Worm (Caenorhabditis elegans) whole organism, L4 larva: ENCODE data around the gene glo-4.

Experiments used
- D1046.2 ChIP-seq: fragments of 200-800 bp; sonication (Bioruptor generic); IDR thresholded peaks from 2 replicates; pipeline ENCODE4 v1.3.6; 2022; ENCODE audit warnings: missing genetic modification characterization, missing compliant biosample characterization
- F10B5.3 ChIP-seq: sonication (generic microtip); optimal IDR thresholded peaks from 2 replicates; lab custom pipeline; 2016; ENCODE audit warnings: mild to moderate bottlenecking, missing genetic modification characterization, missing compliant biosample characterization
- T20F7.1 ChIP-seq: fragments of 200-800 bp; sonication (Bioruptor generic); optimal IDR thresholded peaks from 2 replicates; lab custom pipeline; 2018; ENCODE audit warnings: mild to moderate bottlenecking, missing genetic modification characterization, missing compliant biosample characterization
- T26A8.4 ChIP-seq: fragments of 200-800 bp; sonication (Bioruptor generic); IDR thresholded peaks from 2 replicates; pipeline ENCODE4 v1.3.6; 2022; ENCODE audit warnings: missing genetic modification characterization, missing compliant biosample characterization
- Y5F2A.4 ChIP-seq: fragments of 200-800 bp; sonication (Bioruptor generic); optimal IDR thresholded peaks from 2 replicates; lab custom pipeline; 2018; ENCODE audit warnings: mild to moderate bottlenecking, missing genetic modification characterization, missing compliant biosample characterization
- ZK337.2 ChIP-seq: fragments of 200-800 bp; sonication (Bioruptor generic); IDR thresholded peaks from 2 replicates; pipeline ENCODE4 v1.3.6; 2022; ENCODE audit warnings: missing genetic modification reagents, missing genetic modification characterization, missing compliant biosample characterization
- aha-1 ChIP-seq: fragments of 150-350 bp; peaks from one replicate; lab custom pipeline; 2014; ENCODE audit warnings: missing biosample characterization, missing genetic modification characterization
- aly-2 ChIP-seq: sonication (generic microtip); optimal IDR thresholded peaks from 2 replicates; lab custom pipeline; 2018; ENCODE audit warnings: missing biosample characterization, missing genetic modification characterization
- ama-1 ChIP-seq: fragments of 150-350 bp; optimal IDR thresholded peaks from 2 replicates; lab custom pipeline; 2014; ENCODE audit warnings: inconsistent platforms, mixed read lengths
- attf-4 ChIP-seq: sonication (generic microtip); optimal IDR thresholded peaks from 3 replicates; lab custom pipeline; 2017; ENCODE audit warnings: missing biosample characterization, missing genetic modification characterization
- ceh-32 ChIP-seq: sonication (generic microtip); optimal IDR thresholded peaks from 2 replicates; lab custom pipeline; 2016; ENCODE audit warnings: mild to moderate bottlenecking, missing genetic modification characterization, missing compliant biosample characterization; ENCODE audit not compliant: poor library complexity
- ceh-44 ChIP-seq: fragments of 200-800 bp; sonication (Bioruptor generic); IDR thresholded peaks from 2 replicates; pipeline ENCODE4 v1.3.6; 2022; ENCODE audit warnings: missing genetic modification reagents, missing genetic modification characterization, missing compliant biosample characterization
- ceh-82 ChIP-seq: sonication (generic microtip); optimal IDR thresholded peaks from 2 replicates; lab custom pipeline; 2017; ENCODE audit warnings: missing biosample characterization, missing genetic modification characterization
- ctbp-1 ChIP-seq: fragments of 200-800 bp; sonication (Bioruptor generic); IDR thresholded peaks from 2 replicates; pipeline ENCODE4 v1.3.6; 2022; ENCODE audit warnings: missing genetic modification reagents, missing genetic modification characterization, missing compliant biosample characterization
- daf-12 ChIP-seq: fragments of 150-350 bp; optimal IDR thresholded peaks from 2 replicates; lab custom pipeline; 2014; ENCODE audit warnings: missing biosample characterization, missing genetic modification reagents, missing genetic modification characterization
- dve-1 ChIP-seq: sonication (generic microtip); optimal IDR thresholded peaks from 2 replicates; lab custom pipeline; 2017; ENCODE audit warnings: antibody characterized with exemption, mild to moderate bottlenecking, missing genetic modification characterization, missing compliant biosample characterization; ENCODE audit not compliant: insufficient read depth
- egl-43 ChIP-seq: fragments of 200-800 bp; sonication (Bioruptor generic); IDR thresholded peaks from 2 replicates; pipeline ENCODE4 v1.3.6; 2022; ENCODE audit warnings: missing genetic modification reagents, missing genetic modification characterization, missing compliant biosample characterization
- fkh-10 ChIP-seq: fragments of 150-350 bp; optimal IDR thresholded peaks from 2 replicates; lab custom pipeline; 2014; ENCODE audit warnings: missing biosample characterization, missing genetic modification reagents, missing genetic modification characterization
- hmg-1.1 ChIP-seq: fragments of 200-800 bp; sonication (Bioruptor generic); IDR thresholded peaks from 2 replicates; pipeline ENCODE4 v1.3.6; 2022; ENCODE audit warnings: missing genetic modification reagents, missing genetic modification characterization, missing compliant biosample characterization
- lim-7 ChIP-seq: fragments of 200-800 bp; sonication (Bioruptor generic); IDR thresholded peaks from 2 replicates; pipeline ENCODE4 v1.3.6; 2022; ENCODE audit warnings: missing genetic modification characterization, missing compliant biosample characterization
- lin-15B ChIP-seq: fragments of 150-350 bp; sonication (generic microtip); optimal IDR thresholded peaks from 3 replicates; lab custom pipeline; 2014; ENCODE audit warnings: missing biosample characterization, missing genetic modification characterization
- lir-3 ChIP-seq: sonication (generic microtip); optimal IDR thresholded peaks from 2 replicates; lab custom pipeline; 2016; ENCODE audit warnings: mild to moderate bottlenecking, missing genetic modification characterization, missing compliant biosample characterization
- nhr-111 ChIP-seq: fragments of 200-800 bp; sonication (Bioruptor generic); optimal IDR thresholded peaks from 2 replicates; lab custom pipeline; 2018; ENCODE audit warnings: mild to moderate bottlenecking, missing genetic modification characterization, missing compliant biosample characterization
- nhr-237 ChIP-seq: sonication (generic microtip); optimal IDR thresholded peaks from 2 replicates; lab custom pipeline; 2017; ENCODE audit warnings: missing biosample characterization, missing genetic modification characterization
- nhr-48 ChIP-seq: sonication (generic microtip); optimal IDR thresholded peaks from 2 replicates; lab custom pipeline; 2016; ENCODE audit warnings: mild to moderate bottlenecking, missing genetic modification characterization, missing compliant biosample characterization
- nhr-6 ChIP-seq: fragments of 150-350 bp; optimal IDR thresholded peaks from 2 replicates; lab custom pipeline; 2014; ENCODE audit warnings: missing biosample characterization, missing genetic modification characterization
- nhr-76 ChIP-seq: fragments of 150-350 bp; optimal IDR thresholded peaks from 2 replicates; lab custom pipeline; 2014; ENCODE audit warnings: missing biosample characterization, missing genetic modification characterization
- rbr-2 ChIP-seq: sonication (generic microtip); optimal IDR thresholded peaks from 2 replicates; lab custom pipeline; 2016; ENCODE audit warnings: missing genotype, missing genetic modification characterization, missing compliant biosample characterization
- saeg-2 ChIP-seq: fragments of 200-800 bp; sonication (Bioruptor generic); IDR thresholded peaks from 2 replicates; pipeline ENCODE4 v1.3.6; 2022; ENCODE audit warnings: missing genetic modification reagents, missing genetic modification characterization, missing compliant biosample characterization
- sdz-12 ChIP-seq: fragments of 200-800 bp; sonication (Bioruptor generic); optimal IDR thresholded peaks from 2 replicates; lab custom pipeline; 2018; ENCODE audit warnings: mild to moderate bottlenecking, missing genetic modification characterization, missing compliant biosample characterization
- set-16 ChIP-seq: fragments of 200-800 bp; sonication (Bioruptor generic); IDR thresholded peaks from 2 replicates; pipeline ENCODE4 v1.3.6; 2022; ENCODE audit warnings: missing genetic modification reagents, missing genetic modification characterization, missing compliant biosample characterization
- spr-1 ChIP-seq: sonication (generic microtip); optimal IDR thresholded peaks from 2 replicates; lab custom pipeline; 2016; ENCODE audit warnings: mild to moderate bottlenecking, missing genetic modification characterization, missing compliant biosample characterization
- tra-1 ChIP-seq: fragments of 200-800 bp; sonication (Bioruptor generic); IDR thresholded peaks from 2 replicates; pipeline ENCODE4 v1.3.6; 2022; ENCODE audit warnings: missing genetic modification reagents, missing genetic modification characterization, missing compliant biosample characterization
- unc-62 ChIP-seq, 3 experiments: fragments of 150-350 bp in 1 of 3; sonication (generic microtip); optimal IDR thresholded peaks in 2 of 3; peaks in 1 of 3; 1 replicate in 1 of 3; 2 replicates in 2 of 3; lab custom pipeline; 2014 to 2017; ENCODE audit warnings: missing biosample characterization in 3 of 3, missing genetic modification characterization in 3 of 3, missing genetic modification reagents in 3 of 3, missing genotype in 1 of 3
- zip-11 ChIP-seq: fragments of 200-800 bp; sonication (Bioruptor generic); IDR thresholded peaks from 2 replicates; pipeline ENCODE4 v1.3.6; 2022; ENCODE audit warnings: missing genetic modification characterization, missing compliant biosample characterization

The glo-4 gene

DNA sequence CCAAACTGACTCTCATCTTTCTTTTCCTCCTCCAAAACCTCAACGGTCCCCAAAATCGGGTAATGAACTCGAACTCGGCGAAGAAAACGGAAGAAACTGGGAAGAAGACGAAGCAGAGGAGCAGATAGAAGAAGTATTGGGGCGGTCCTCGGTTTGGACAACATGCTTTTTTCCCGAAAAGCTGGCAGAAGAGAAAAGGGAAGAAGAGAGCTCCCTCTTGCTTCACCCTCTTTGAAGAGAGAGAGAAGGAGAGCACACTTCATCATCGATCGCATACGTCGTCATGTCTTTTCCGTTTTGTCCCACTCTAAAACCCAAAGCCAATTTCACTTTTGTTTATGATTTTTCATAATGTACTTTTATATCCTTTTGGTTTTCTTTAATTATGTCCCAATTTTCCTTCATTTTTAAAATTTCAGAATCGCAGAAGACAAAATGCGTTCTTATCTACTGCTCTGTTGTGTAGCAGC is 17.3 kb downstream of the glo-4 start, which contains the start of gene F07C3.2:
TSS of gene F07C3.2 (plus strand) at position 420 of the 470 bp plus-strand sequence.
- TF ChIP-seq tra-1 (GFP tag; lab: Robert Waterston, UW) (0 out of 2 replicates have a peak, but pooled peaks have one; percentile 15), nhr-237 (tag; lab: Kevin White, UChicago) (no peak), lir-3 (tag; lab: Kevin White, UChicago) (no peak), lim-7 (GFP tag; lab: Robert Waterston, UW) (no peak), ctbp-1 (GFP tag; lab: Robert Waterston, UW) (0 out of 2 replicates have a peak, but pooled peaks have one; percentile 34), hmg-1.1 (peak; percentile 39; the same call in 1 of the 2 replicates), daf-12 (no peak), saeg-2 (GFP tag; lab: Robert Waterston, UW) (no peak), set-16 (no peak; the same call in 1 of the 2 replicates), spr-1 (no peak), unc-62 (GFP tag; optimal IDR thresholded peaks at IDR 0.05 in 1 of 2; lab: Kevin White, UChicago) (peak in 1 of 2 experiments; percentile 1), unc-62 (tag; optimal IDR thresholded peaks at IDR 0.05; lab: Kevin White, UChicago) (no peak), nhr-76 (tag; lab: Kevin White, UChicago) (no peak)

- TF ChIP-seq nhr-48 (peak; percentile 33), T20F7.1 (GFP tag; lab: Kevin White, UChicago) (no peak)
Observed at ce11 chrV:9224981-9225380, 18.0 kb downstream of the glo-4 start.

DNA sequence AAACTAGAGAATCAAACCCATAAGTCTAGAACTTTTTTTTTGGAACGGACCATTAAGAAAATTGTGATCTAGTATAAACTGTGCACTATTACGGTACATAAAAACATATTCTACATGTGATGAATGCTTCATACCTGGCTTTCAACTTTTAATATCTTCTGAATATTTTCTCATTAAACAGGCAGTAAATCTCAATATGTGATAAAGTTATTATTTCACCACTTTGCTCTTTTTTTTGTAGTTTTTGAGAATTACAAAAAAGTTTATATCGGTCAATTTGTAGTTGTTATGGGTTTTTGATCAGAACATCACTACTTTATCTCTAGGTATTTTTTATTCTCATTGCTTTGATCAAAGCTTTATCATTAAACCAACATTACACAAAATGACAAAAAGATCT is 18.6 kb downstream of the glo-4 start:
- TF ChIP-seq fkh-10 (GFP tag; lab: Kevin White, UChicago) (no peak), aha-1 (tag; lab: Kevin White, UChicago) (peak; percentile 95)

DNA sequence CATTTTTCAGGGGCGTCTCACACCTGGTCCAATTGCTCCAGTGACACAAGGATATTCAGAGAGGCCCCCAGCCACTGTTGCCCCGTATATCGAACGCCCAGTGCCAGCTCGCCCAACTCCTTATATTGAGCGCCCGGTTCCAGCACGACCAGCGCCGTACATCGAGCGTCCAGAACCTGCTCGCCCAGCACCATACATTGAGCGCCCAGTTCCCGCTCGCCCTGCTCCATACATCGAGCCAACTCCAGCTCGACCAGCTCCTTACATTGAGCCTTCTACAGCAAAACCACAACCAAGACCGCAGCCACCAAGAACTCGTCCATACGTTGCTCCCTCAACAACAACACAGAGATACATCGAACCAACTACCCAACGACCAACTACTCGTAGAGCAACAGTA is 20.2 kb downstream of the glo-4 start:
- TF ChIP-seq ctbp-1 (GFP tag; lab: Robert Waterston, UW) (no peak), nhr-6 (no peak), lin-15B (tag; lab: Kevin White, UChicago) (no peak), set-16 (peak; percentile 72; the same call in 1 of the 2 replicates), ceh-44 (no peak), egl-43 (GFP tag; lab: Robert Waterston, UW) (peak; percentile 38; the same call in 1 of the 2 replicates), unc-62 (GFP tag; optimal IDR thresholded peaks at IDR 0.05 in 1 of 2; lab: Kevin White, UChicago) (no peak), unc-62 (tag; optimal IDR thresholded peaks at IDR 0.05; lab: Kevin White, UChicago) (no peak)

DNA sequence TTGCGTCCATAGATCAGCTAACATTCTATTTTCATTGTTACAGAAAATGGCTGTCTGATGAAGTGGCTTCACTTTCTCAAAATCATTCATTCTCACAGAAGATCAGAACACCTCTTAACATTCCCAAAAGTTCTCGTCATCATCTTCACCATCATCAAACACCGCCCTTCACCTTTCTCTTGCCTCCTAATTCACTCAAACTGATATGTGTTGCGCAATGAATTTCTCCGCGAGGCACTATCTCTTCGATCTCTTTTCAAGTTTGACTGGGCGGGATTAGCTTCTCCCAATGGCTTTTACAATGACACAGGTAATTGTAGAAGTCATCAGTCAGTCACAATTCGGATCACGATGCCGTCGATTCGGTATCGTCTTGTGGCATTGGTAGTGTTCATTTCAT is 21.5 kb downstream of the glo-4 start, which contains the start of gene grd-6:
TSS of gene grd-6 (plus strand) at position 301 of the 400 bp plus-strand sequence.
- no peak for TF ChIP-seq sdz-12
- TF ChIP-seq D1046.2 (GFP tag; lab: Robert Waterston, UW): no peak
- no peak for TF ChIP-seq dve-1 (tag; lab: Kevin White, UChicago)
- no peak for TF ChIP-seq unc-62 (GFP tag; optimal IDR thresholded peaks at IDR 0.05 in 1 of 2; lab: Kevin White, UChicago)
- TF ChIP-seq unc-62 (tag; optimal IDR thresholded peaks at IDR 0.05; lab: Kevin White, UChicago): no peak
- TF ChIP-seq zip-11: no peak
- TF ChIP-seq nhr-237 (tag; lab: Kevin White, UChicago): no peak
- no peak for TF ChIP-seq nhr-111 (GFP tag; lab: Kevin White, UChicago)
- no peak for TF ChIP-seq attf-4
- no peak for TF ChIP-seq ZK337.2 (GFP tag; lab: Robert Waterston, UW)
- TF ChIP-seq T26A8.4 (GFP tag; lab: Robert Waterston, UW): no peak
- TF ChIP-seq aly-2: no peak
- no peak for TF ChIP-seq rbr-2
- no peak for TF ChIP-seq Y5F2A.4 (GFP tag; lab: Kevin White, UChicago)
- TF ChIP-seq F10B5.3: no peak
- TF ChIP-seq ama-1: no peak
- no peak for TF ChIP-seq lir-3 (tag; lab: Kevin White, UChicago)
- no peak for TF ChIP-seq ceh-32 (tag; lab: Kevin White, UChicago)
- TF ChIP-seq ceh-82 (tag; lab: Kevin White, UChicago): no peak
